Worm (Caenorhabditis elegans): ENCODE measurements around the gene Y38C1AA.12.

DNA sequence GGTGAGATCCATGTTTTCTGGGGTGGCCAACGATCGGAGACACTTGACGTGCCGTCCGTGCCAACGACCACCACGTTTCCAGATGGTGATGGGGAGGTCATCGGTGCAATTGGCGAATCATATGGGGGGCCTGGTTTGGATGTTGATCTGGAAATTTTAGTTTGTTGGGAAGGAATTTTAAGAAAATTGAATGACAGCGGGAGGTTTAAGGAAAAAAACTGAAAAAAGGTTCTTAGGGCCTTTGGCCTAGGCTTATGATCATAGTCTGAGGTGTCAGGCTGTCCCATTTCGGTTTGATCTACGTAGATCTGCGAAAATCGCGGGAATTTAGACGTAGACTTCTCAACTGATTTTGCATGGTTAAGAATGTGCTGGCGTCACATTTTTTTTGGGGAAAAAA lies 44.2 kb upstream of the Y38C1AA.12 start, which contains the start of gene col-99:
- TF ChIP-seq lin-11 (tag; optimal IDR thresholded peaks at IDR 0.05) (no peak), ZK546.5 (tag; optimal IDR thresholded peaks at IDR 0.05) (no peak), nhr-77 (tag; optimal IDR thresholded peaks at IDR 0.05) (no peak), lin-39 (tag; optimal IDR thresholded peaks at IDR 0.05) (no peak), unc-39 (tag; optimal IDR thresholded peaks at IDR 0.05) (no peak), aly-2 (tag; optimal IDR thresholded peaks at IDR 0.05) (no peak), mdl-1 (tag; optimal IDR thresholded peaks at IDR 0.05) (no peak), snpc-4 (tag; optimal IDR thresholded peaks at IDR 0.05) (no peak), elt-3 (tag; optimal IDR thresholded peaks at IDR 0.05) (no peak), ceh-16 (tag; optimal IDR thresholded peaks at IDR 0.05) (no peak), ama-1 (optimal IDR thresholded peaks at IDR 0.05) (no peak), dmd-4 (tag; optimal IDR thresholded peaks at IDR 0.05) (no peak), crh-2 (tag; optimal IDR thresholded peaks at IDR 0.05) (no peak)

Measured in whole organism, L2 larva.